Fruit fly (Drosophila melanogaster) whole organism, prepupa: Measurements from ENCODE around the gene CG32066.

ENCODE experiments used
- CG15336 ChIP-seq: fragments of 200-800 bp; sonication (Bioruptor generic); IDR thresholded peaks from 2 replicates; pipeline ENCODE4 v1.3.6; 2022; ENCODE audit warnings: missing biosample characterization, missing genetic modification characterization
- CG16779 ChIP-seq: fragments of 200-800 bp; sonication (Bioruptor generic); optimal IDR thresholded peaks from 3 replicates; lab custom pipeline; 2017; ENCODE audit warnings: missing biosample characterization, mild to moderate bottlenecking, missing genetic modification characterization
- CG31627 ChIP-seq: fragments of 200-800 bp; sonication (Bioruptor generic); optimal IDR thresholded peaks from 3 replicates; lab custom pipeline; 2016; ENCODE audit warnings: missing biosample characterization, missing genetic modification characterization
- CG7368 ChIP-seq: fragments of 200-800 bp; sonication (Bioruptor generic); optimal IDR thresholded peaks from 3 replicates; lab custom pipeline; 2016; ENCODE audit warnings: missing biosample characterization, missing genetic modification characterization
- CG8119 ChIP-seq: fragments of 200-800 bp; sonication (Bioruptor generic); IDR thresholded peaks from 3 replicates; pipeline ENCODE4 v1.3.6; 2022; ENCODE audit warnings: missing biosample characterization, missing genetic modification characterization
- CG8319 ChIP-seq: fragments of 200-800 bp; sonication (Bioruptor generic); optimal IDR thresholded peaks from 3 replicates; lab custom pipeline; 2016; ENCODE audit warnings: missing biosample characterization, missing genetic modification characterization
- Ets96B ChIP-seq: fragments of 200-800 bp; optimal IDR thresholded peaks from 2 replicates; lab custom pipeline; 2019; ENCODE audit warnings: missing biosample characterization, mild to moderate bottlenecking, missing genetic modification characterization, moderate library complexity
- Hr38 ChIP-seq: sonication (Bioruptor generic); optimal IDR thresholded peaks from 2 replicates; lab custom pipeline; 2016; ENCODE audit warnings: missing biosample characterization, missing genetic modification characterization
- esn ChIP-seq: fragments of 200-800 bp; sonication (Bioruptor generic); optimal IDR thresholded peaks from 2 replicates; lab custom pipeline; 2016; ENCODE audit warnings: missing biosample characterization, mild to moderate bottlenecking, missing genetic modification characterization, moderate library complexity
- fd59A ChIP-seq: fragments of 200-800 bp; sonication (Bioruptor generic); optimal IDR thresholded peaks from 2 replicates; lab custom pipeline; 2017; ENCODE audit warnings: missing biosample characterization, mild to moderate bottlenecking, missing genetic modification characterization, missing genetic modification reagents
- fkh ChIP-seq: fragments of 200-800 bp; sonication (Bioruptor generic); optimal IDR thresholded peaks from 3 replicates; lab custom pipeline; 2017; ENCODE audit warnings: missing biosample characterization, mild to moderate bottlenecking, missing genetic modification characterization, moderate library complexity
- net ChIP-seq: fragments of 200-800 bp; sonication (Bioruptor generic); optimal IDR thresholded peaks from 3 replicates; lab custom pipeline; 2016; ENCODE audit warnings: missing biosample characterization, missing genetic modification characterization
- ss ChIP-seq, 2 experiments: fragments of 200-800 bp; sonication (Bioruptor generic); optimal IDR thresholded peaks; 2 replicates in 1 of 2; 3 replicates in 1 of 2; lab custom pipeline; 2017 to 2018; ENCODE audit warnings: mild to moderate bottlenecking in 2 of 2, missing biosample characterization in 2 of 2, missing genetic modification characterization in 2 of 2, moderate library complexity in 1 of 2

DNA sequence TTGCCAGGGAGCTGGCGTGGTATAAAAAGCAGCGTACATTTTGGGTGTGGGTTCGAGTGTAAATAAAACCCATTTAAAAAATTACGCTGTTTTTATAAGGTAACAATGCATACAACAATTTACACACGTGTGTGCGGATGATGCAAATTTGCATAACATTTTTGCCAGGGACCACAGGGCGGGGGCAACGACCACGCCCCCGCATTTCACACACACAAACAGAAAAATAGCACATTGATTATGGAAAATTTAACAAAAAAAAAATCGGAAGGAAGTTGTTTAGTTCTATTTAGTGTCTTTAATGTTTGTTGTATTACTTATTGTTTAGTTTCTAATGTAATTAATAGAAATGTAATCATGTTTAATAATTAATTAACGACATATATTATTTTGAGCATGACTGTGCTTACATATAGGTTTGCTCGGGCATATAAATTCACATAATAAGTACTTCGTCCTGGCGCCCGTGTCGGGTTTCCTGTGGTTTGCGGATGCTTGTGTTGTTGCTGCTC lies 43.7 kb upstream of the CG32066 start:
- TF ChIP-seq ss (GFP tag; optimal IDR thresholded peaks at IDR 0.05; lab: Kevin White, UChicago) (peak in 1 of 2 experiments; percentile 51), Ets96B (tag; lab: Kevin White, UChicago) (peak; percentile 41), CG8119 (GFP tag; lab: Robert Waterston, UW) (peak; percentile 63), CG16779 (no peak), CG31627 (GFP tag; lab: Kevin White, UChicago) (no peak), esn (peak; percentile 30), Hr38 (GFP tag; lab: Kevin White, UChicago) (no peak), net (GFP tag; lab: Kevin White, UChicago) (peak; percentile 35), CG15336 (GFP tag; lab: Robert Waterston, UW) (peak; percentile 40), fd59A (GFP tag; lab: Kevin White, UChicago) (peak; percentile 18), CG8319 (GFP tag; lab: Kevin White, UChicago) (no peak), fkh (GFP tag; lab: Kevin White, UChicago) (no peak), CG7368 (GFP tag; lab: Kevin White, UChicago) (no peak)
